Worm (Caenorhabditis elegans): ENCODE measurements around the gene col-79.

The col-79 gene

DNA sequence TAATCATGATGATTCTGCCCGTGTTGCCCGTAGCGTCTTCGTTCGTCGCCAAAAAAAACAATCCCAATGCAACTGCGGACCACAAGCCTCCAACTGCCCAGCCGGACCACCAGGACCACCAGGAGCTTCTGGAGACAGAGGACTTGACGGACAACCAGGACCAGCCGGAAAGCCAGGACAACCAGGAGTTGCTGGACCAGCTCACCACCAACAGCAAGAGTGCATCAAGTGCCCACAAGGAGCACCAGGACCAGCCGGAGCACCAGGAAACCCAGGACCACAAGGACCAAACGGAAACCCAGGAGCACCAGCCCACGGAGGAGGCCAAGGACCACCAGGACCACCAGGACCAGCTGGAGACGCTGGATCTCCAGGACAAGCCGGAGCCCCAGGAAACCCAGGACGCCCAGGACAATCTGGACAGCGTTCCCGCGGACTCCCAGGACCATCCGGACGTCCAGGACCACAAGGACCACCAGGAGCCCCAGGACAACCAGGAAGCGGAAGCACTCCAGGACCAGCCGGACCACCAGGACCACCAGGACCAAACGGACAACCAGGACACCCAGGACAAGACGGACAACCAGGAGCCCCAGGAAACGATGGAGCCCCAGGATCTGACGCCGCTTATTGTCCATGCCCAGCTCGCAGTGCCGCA, 4.2 kb downstream of the col-79 start (continued):
- no peak for TF ChIP-seq lin-13 (GFP tag; optimal IDR thresholded peaks at IDR 0.05)

DNA sequence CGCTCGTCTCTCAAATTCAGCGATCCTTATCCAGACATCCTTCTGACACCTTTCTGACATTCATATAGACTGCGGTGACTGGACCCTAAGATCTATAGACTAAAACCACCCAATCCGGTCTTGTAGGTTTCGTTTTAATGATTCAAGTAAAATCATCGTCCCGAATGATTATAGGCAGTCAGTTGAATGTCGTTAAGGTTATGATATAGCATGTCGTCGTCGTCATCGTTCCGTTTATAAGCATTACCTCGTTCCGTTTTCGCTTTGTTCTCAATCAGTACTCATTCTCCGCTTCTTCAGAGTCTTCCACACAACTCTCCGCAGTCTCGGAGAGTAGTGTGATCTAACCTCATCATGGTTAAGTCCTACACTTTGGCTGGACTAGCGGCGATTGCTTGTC, 5.2 kb downstream of the col-79 start, which contains the start of gene bli-1:
Gene bli-1 (plus strand): TSS at position 301 of the 400 bp plus-strand sequence.
- TF ChIP-seq ceh-20 (GFP tag; IDR thresholded peaks at IDR 0.05) (no peak), mxl-2 (GFP tag; conservative IDR thresholded peaks at IDR 0.05) (no peak), ZK337.2 (GFP tag; IDR thresholded peaks at IDR 0.05) (no peak), lin-1 (GFP tag; IDR thresholded peaks at IDR 0.05) (no peak), set-16 (GFP tag; IDR thresholded peaks at IDR 0.05) (no peak), aha-1 (tag) (peak; percentile 29), nhr-28 (tag; optimal IDR thresholded peaks at IDR 0.05) (no peak), unc-62 (GFP tag; optimal IDR thresholded peaks at IDR 0.05 in 1 of 2) (peak in 1 of 2 experiments; percentile 23), unc-62 (tag; optimal IDR thresholded peaks at IDR 0.05) (no peak), nhr-237 (tag; optimal IDR thresholded peaks at IDR 0.05) (no peak)

DNA sequence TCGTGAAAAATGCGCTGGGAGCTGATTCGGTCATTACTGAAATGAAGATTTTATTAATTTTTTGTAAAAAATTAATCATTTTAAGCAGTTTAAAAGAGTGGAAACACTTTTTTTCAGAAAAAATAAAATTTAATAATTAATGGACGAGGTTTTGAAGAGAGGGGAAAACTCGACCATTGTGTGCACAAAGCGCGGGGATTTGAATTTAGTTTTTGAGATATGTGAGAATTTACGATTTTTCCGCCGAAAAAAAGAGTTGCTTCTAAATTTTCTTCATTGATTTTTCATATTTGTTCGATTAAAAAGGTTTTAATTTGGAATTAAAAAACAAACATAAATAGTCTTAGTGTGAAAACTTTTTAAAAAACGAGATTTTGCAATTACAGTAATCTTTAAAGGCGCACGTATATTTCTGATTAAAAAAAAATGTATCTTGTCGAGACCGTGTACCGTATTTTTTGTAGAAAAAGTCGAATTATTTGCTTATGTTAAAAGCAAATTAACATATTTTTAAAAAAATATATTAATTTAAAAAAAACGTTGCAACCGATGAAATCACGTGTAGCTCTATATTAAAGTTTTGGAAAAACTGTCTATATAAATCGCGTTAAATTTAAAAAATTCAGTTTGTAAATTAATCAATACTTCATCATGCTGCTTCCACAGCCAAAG, 11.0 kb downstream of the col-79 start, which contains the start of the genes dph-2 and C09G5.7:
Gene dph-2 (minus strand): TSS at position 36 of the 672 bp plus-strand sequence.
Gene C09G5.7 (plus strand): TSS at position 622 of the 672 bp plus-strand sequence.
- no peak for TF ChIP-seq T26A8.4 (GFP tag; IDR thresholded peaks at IDR 0.05)
- TF ChIP-seq hmg-1.1 (GFP tag; IDR thresholded peaks at IDR 0.05) = no peak
- no peak for TF ChIP-seq sdz-12 (GFP tag; optimal IDR thresholded peaks at IDR 0.05)
- TF ChIP-seq gei-8 (GFP tag; optimal IDR thresholded peaks at IDR 0.05) = no peak
- TF ChIP-seq arid-1 (GFP tag; conservative IDR thresholded peaks at IDR 0.05) = no peak
- TF ChIP-seq unc-130 (GFP tag; optimal IDR thresholded peaks at IDR 0.05) = peak; percentile 53
- TF ChIP-seq lin-1 (GFP tag; IDR thresholded peaks at IDR 0.05) = no peak
- no peak for TF ChIP-seq ceh-44 (GFP tag; IDR thresholded peaks at IDR 0.05)
- TF ChIP-seq unc-62 (GFP tag; optimal IDR thresholded peaks at IDR 0.05 in 1 of 2) = peak in 1 of 2 experiments; percentile 80
- no peak for TF ChIP-seq unc-62 (tag; optimal IDR thresholded peaks at IDR 0.05)
- no peak for TF ChIP-seq pha-4 (GFP tag; IDR thresholded peaks at IDR 0.05)
- no peak for TF ChIP-seq pha-4 (tag; optimal IDR thresholded peaks at IDR 0.05)
- TF ChIP-seq lir-3 (tag; optimal IDR thresholded peaks at IDR 0.05) = no peak
- no peak for TF ChIP-seq ztf-11 (tag; optimal IDR thresholded peaks at IDR 0.05)
- TF ChIP-seq aly-2 (tag; optimal IDR thresholded peaks at IDR 0.05) = no peak
- TF ChIP-seq hlh-11 (tag; optimal IDR thresholded peaks at IDR 0.05) = no peak
- TF ChIP-seq nhr-11 (tag; optimal IDR thresholded peaks at IDR 0.05) = no peak
- TF ChIP-seq lim-7 (GFP tag; IDR thresholded peaks at IDR 0.05) = no peak
- TF ChIP-seq hif-1 (tag; optimal IDR thresholded peaks at IDR 0.05) = no peak
- peak; percentile 89 for TF ChIP-seq mes-2 (tag; optimal IDR thresholded peaks at IDR 0.05; ENCODE audit: poor library complexity, severe bottlenecking)
- TF ChIP-seq daf-19 (GFP tag; conservative IDR thresholded peaks at IDR 0.05) = no peak
- no peak for TF ChIP-seq hlh-30 (tag; optimal IDR thresholded peaks at IDR 0.05; ENCODE audit: insufficient read depth)
- TF ChIP-seq egl-43 (GFP tag; IDR thresholded peaks at IDR 0.05) = no peak
- TF ChIP-seq nhr-48 (tag; optimal IDR thresholded peaks at IDR 0.05) = no peak
- no peak for TF ChIP-seq Y48G9A.11 (GFP tag; IDR thresholded peaks at IDR 0.05)
- TF ChIP-seq F10B5.3 (tag; optimal IDR thresholded peaks at IDR 0.05) = no peak
- TF ChIP-seq dpl-1 (GFP tag; optimal IDR thresholded peaks at IDR 0.05) = peak; percentile 85
- no peak for TF ChIP-seq dmd-6 (GFP tag; IDR thresholded peaks at IDR 0.05)
- TF ChIP-seq php-3 (GFP tag; IDR thresholded peaks at IDR 0.05) = no peak
- no peak for TF ChIP-seq ceh-32 (tag; optimal IDR thresholded peaks at IDR 0.05; ENCODE audit: poor library complexity)
- TF ChIP-seq dve-1 (tag; optimal IDR thresholded peaks at IDR 0.05; ENCODE audit: insufficient read depth) = no peak
- no peak for TF ChIP-seq duxl-1 (tag; optimal IDR thresholded peaks at IDR 0.05; ENCODE audit: poor library complexity)
- TF ChIP-seq nhr-77 (tag; optimal IDR thresholded peaks at IDR 0.05) = no peak
- TF ChIP-seq ZK546.5 (tag; optimal IDR thresholded peaks at IDR 0.05) = no peak
- no peak for TF ChIP-seq lsy-2 (tag; optimal IDR thresholded peaks at IDR 0.05)
